Worm (Caenorhabditis elegans): ENCODE data around the gene D2023.3.
"Not testable (repeated sequence)": the region's sequence is repeated elsewhere in the genome, so short reads cannot be mapped to it uniquely, and the experiment has no call there.

- not testable (repeated sequence) for TF ChIP-seq egl-27 (tag; optimal IDR thresholded peaks at IDR 0.05); snpc-4 (tag; optimal IDR thresholded peaks at IDR 0.05); nhr-129 (tag; optimal IDR thresholded peaks at IDR 0.05); nhr-77 (tag; optimal IDR thresholded peaks at IDR 0.05); nhr-25 (tag; optimal IDR thresholded peaks at IDR 0.05); elt-3 (tag; optimal IDR thresholded peaks at IDR 0.05); nhr-12 (tag; optimal IDR thresholded peaks at IDR 0.05); unc-62 (GFP tag; optimal IDR thresholded peaks at IDR 0.05)
- TF ChIP-seq fos-1 (tag; optimal IDR thresholded peaks at IDR 0.05) (peak; percentile 54), ama-1 (optimal IDR thresholded peaks at IDR 0.05) (peak; percentile 6)
These were observed 11.5 kb upstream of the D2023.3 start for ce11 chrV:11823125-11823833.

All from whole organism, L2 larva.